Fruit fly (Drosophila melanogaster): ENCODE data around the gene pkaap.

The pkaap gene

DNA sequence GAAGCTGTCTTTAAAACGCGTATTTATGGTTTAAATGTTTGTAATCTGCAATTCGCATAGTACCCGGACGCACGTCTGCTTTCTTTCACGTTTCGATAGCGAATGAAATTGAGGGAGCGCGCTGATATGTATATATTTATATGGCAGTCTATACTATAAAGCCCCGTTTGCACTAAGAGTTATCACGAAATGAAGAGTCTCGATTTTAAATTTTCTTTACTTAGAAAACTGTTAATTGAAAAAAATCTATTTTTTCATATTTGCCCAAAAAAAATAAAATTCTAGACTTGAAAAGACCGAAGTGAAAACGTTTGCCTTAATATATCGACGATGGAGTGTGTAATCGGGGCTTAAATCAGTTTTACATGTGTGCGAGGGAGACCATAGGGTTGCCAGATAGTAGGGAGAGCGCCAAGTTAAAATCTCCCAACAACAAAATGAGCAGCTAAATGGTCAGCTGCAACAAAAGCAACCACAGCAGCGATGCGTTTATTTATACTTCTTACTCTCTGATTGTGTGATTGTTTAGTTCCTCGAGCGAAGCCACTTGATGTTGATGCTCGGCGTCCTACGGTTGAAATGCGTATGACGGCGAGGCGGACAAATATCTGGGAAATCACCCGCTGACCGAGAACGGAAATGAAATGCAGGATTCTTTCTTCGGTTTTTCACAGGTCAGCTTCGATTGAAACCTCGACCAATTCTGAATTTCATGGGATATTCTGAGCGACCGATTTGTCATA is 37.6 kb downstream of the pkaap start, which contains the start of gene cact (continued):
- TF ChIP-seq lola (GFP tag; optimal IDR thresholded peaks at IDR 0.05) (no peak), CrebA (GFP tag; optimal IDR thresholded peaks at IDR 0.05; ENCODE audit: borderline replicate concordance) (no peak), dsf (GFP tag; optimal IDR thresholded peaks at IDR 0.05; ENCODE audit: borderline replicate concordance) (peak; percentile 74)

DNA sequence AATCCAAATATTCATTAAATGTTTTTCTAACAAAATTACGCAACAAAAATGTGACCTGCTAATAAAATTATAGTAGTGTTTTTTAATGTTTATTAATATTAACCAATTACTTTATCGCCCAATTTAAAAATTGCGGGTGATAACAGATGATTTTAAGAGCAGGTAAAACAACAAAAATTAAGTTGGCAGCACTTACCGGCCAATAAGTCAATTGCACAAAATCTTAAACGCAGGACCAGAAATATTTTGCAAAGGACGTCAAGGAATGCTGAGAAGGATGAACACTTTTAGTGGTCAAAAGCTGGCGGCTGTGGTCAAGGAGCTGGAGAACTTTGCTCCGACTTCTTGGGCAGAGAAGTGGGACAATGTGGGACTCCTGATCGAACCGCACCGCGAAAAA is 38.8 kb downstream of the pkaap start, which contains the start of gene CG4278:
Gene CG4278 (plus strand): TSS at position 178 of the 400 bp plus-strand sequence.
- TF ChIP-seq Myc (optimal IDR thresholded peaks at IDR 0.05), result no peak
- TF ChIP-seq Hr83 (GFP tag; optimal IDR thresholded peaks at IDR 0.05; ENCODE audit: poor library complexity, severe bottlenecking), result no peak
- TF ChIP-seq lola (GFP tag; optimal IDR thresholded peaks at IDR 0.05), result no peak

DNA sequence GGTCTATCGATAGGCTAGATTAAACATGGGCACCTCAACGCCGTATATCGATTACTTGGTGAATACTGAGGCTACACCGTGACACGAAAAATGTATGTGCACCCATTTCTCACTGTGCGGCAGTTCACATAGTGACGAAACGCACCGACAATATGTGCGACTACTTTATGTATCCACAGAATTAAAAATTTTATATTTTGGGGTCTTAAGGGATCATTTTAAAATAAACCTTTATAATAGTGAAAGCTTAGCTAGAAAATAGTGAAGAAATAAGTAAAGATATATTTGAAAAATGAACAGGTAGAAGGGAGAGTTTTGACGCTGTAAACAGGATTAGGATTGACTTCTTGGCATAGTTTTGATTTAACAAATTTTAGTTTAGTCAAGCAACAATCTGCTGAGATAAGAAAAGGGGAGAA is 41.0 kb downstream of the pkaap start, which contains the start of gene mRpL4:
Gene mRpL4 (minus strand): TSS at position 31 of the 419 bp plus-strand sequence.
- peak; percentile 14 for TF ChIP-seq OdsH (GFP tag; optimal IDR thresholded peaks at IDR 0.05)
- no peak for TF ChIP-seq rgr (GFP tag; optimal IDR thresholded peaks at IDR 0.05)
- no peak for TF ChIP-seq dmrt93B (GFP tag; optimal IDR thresholded peaks at IDR 0.05)
- no peak for TF ChIP-seq CrebA (GFP tag; optimal IDR thresholded peaks at IDR 0.05; ENCODE audit: borderline replicate concordance)
- TF ChIP-seq tai (GFP tag; optimal IDR thresholded peaks at IDR 0.05), result peak; percentile 85
- TF ChIP-seq Dfd (GFP tag; optimal IDR thresholded peaks at IDR 0.05), result no peak
- no peak for TF ChIP-seq Abd-B (GFP tag; optimal IDR thresholded peaks at IDR 0.05)
- no peak for TF ChIP-seq Sp1 (GFP tag; optimal IDR thresholded peaks at IDR 0.05)
- TF ChIP-seq N (GFP tag; optimal IDR thresholded peaks at IDR 0.05), result no peak
- no peak for TF ChIP-seq dsf (GFP tag; optimal IDR thresholded peaks at IDR 0.05; ENCODE audit: borderline replicate concordance)
- TF ChIP-seq pan (optimal IDR thresholded peaks at IDR 0.05), result no peak
- TF ChIP-seq CG9705 (GFP tag; optimal IDR thresholded peaks at IDR 0.05), result no peak
- no peak for TF ChIP-seq Myc (optimal IDR thresholded peaks at IDR 0.05)
- no peak for TF ChIP-seq br (GFP tag; optimal IDR thresholded peaks at IDR 0.05)
- no peak for TF ChIP-seq ey (GFP tag; optimal IDR thresholded peaks at IDR 0.05)
- no peak for TF ChIP-seq h (GFP tag; optimal IDR thresholded peaks at IDR 0.05)
- peak; percentile 81 for TF ChIP-seq Hnf4 (GFP tag; optimal IDR thresholded peaks at IDR 0.05)
- no peak for TF ChIP-seq lola (GFP tag; optimal IDR thresholded peaks at IDR 0.05)
- TF ChIP-seq jim (GFP tag; optimal IDR thresholded peaks at IDR 0.05), result no peak
- TF ChIP-seq Rel (GFP tag; optimal IDR thresholded peaks at IDR 0.05), result no peak
- TF ChIP-seq Rel (tag; optimal IDR thresholded peaks at IDR 0.05), result no peak
- peak; percentile 64 for TF ChIP-seq sv (GFP tag; optimal IDR thresholded peaks at IDR 0.05)
- peak; percentile 63 for TF ChIP-seq Hr83 (GFP tag; optimal IDR thresholded peaks at IDR 0.05; ENCODE audit: poor library complexity, severe bottlenecking)
- TF ChIP-seq Hr78 (GFP tag; optimal IDR thresholded peaks at IDR 0.05), result no peak
- no peak for TF ChIP-seq Mio (GFP tag; optimal IDR thresholded peaks at IDR 0.05)
- TF ChIP-seq foxo (GFP tag; optimal IDR thresholded peaks at IDR 0.05), result peak in 1 of 2 experiments; percentile 71
- no peak for TF ChIP-seq Dif (GFP tag; optimal IDR thresholded peaks at IDR 0.05; ENCODE audit: partially characterized antibody)
- no peak for TF ChIP-seq GATAd (GFP tag; optimal IDR thresholded peaks at IDR 0.05)
- TF ChIP-seq woc (GFP tag; optimal IDR thresholded peaks at IDR 0.05), result peak; percentile 72
- TF ChIP-seq fru (GFP tag; optimal IDR thresholded peaks at IDR 0.05), result no peak
- TF ChIP-seq Vsx2 (GFP tag; optimal IDR thresholded peaks at IDR 0.05; ENCODE audit: partially characterized antibody), result no peak
- peak; percentile 57 for TF ChIP-seq Jra (GFP tag; optimal IDR thresholded peaks at IDR 0.05)
- no peak for TF ChIP-seq HLH106 (tag; optimal IDR thresholded peaks at IDR 0.05)
- no peak for TF ChIP-seq sage (GFP tag; optimal IDR thresholded peaks at IDR 0.05)
- no peak for TF ChIP-seq dl (GFP tag; optimal IDR thresholded peaks at IDR 0.05; ENCODE audit: insufficient read depth in 1 of 2, partially characterized antibody in 2 of 2)
- no peak for TF ChIP-seq usp (GFP tag; optimal IDR thresholded peaks at IDR 0.05)
- TF ChIP-seq psq (GFP tag; optimal IDR thresholded peaks at IDR 0.05), result peak; percentile 43
- TF ChIP-seq brk (GFP tag; optimal IDR thresholded peaks at IDR 0.05), result no peak
- no peak for TF ChIP-seq CG32264 (GFP tag; optimal IDR thresholded peaks at IDR 0.05)
